Fruit fly (Drosophila melanogaster): ENCODE measurements around the gene CG32428.

- TF ChIP-seq h (optimal IDR thresholded peaks at IDR 0.05): no peak
- TF ChIP-seq psq (optimal IDR thresholded peaks at IDR 0.05): no peak
- no peak for TF ChIP-seq ttk (optimal IDR thresholded peaks at IDR 0.05)
- no peak for TF ChIP-seq Sin3A (optimal IDR thresholded peaks at IDR 0.05)
- no peak for TF ChIP-seq insv (optimal IDR thresholded peaks at IDR 0.05)
- no peak for TF ChIP-seq Myc (optimal IDR thresholded peaks at IDR 0.05)
These were observed 46.1 kb downstream of the CG32428 start, which contains the start of gene CG5274 for dm6 chr3L:20427449-20427848.

All from Kc167 (cell line).